Fruit fly (Drosophila melanogaster) whole organism, embryonic: ENCODE measurements around the gene CG15602.

Experiments
- CG1024 ChIP-seq: fragments of 200-800 bp; sonication (Bioruptor generic); IDR thresholded peaks from 2 replicates; pipeline ENCODE4 v1.3.6; 2022; ENCODE audit warnings: missing biosample characterization, missing genetic modification characterization
- CG13287 ChIP-seq: fragments of 200-800 bp; sonication (Bioruptor generic); IDR thresholded peaks from 2 replicates; pipeline ENCODE4 v1.3.6; 2022; ENCODE audit warnings: missing biosample characterization, missing genetic modification characterization; ENCODE audit not compliant: partially characterized antibody
- CG14710 ChIP-seq: fragments of 200-800 bp; sonication (Bioruptor generic); optimal IDR thresholded peaks from 3 replicates; lab custom pipeline; 2019; ENCODE audit warnings: missing biosample characterization, mild to moderate bottlenecking, missing genetic modification characterization, moderate library complexity
- CG14860 ChIP-seq: fragments of 200-800 bp; sonication (Bioruptor generic); IDR thresholded peaks from 3 replicates; pipeline ENCODE4 v1.3.6; 2022; ENCODE audit warnings: missing biosample characterization, missing genetic modification characterization; ENCODE audit not compliant: partially characterized antibody
- CG16813 ChIP-seq: fragments of 200-800 bp; sonication (Bioruptor generic); IDR thresholded peaks from 3 replicates; pipeline ENCODE4 v1.3.6; 2022; ENCODE audit warnings: missing biosample characterization, missing genetic modification characterization; ENCODE audit not compliant: partially characterized antibody
- CG2116 ChIP-seq: fragments of 200-800 bp; sonication (Bioruptor generic); optimal IDR thresholded peaks from 3 replicates; lab custom pipeline; 2018; ENCODE audit warnings: missing biosample characterization, mild to moderate bottlenecking, missing genetic modification characterization
- CG2129 ChIP-seq: fragments of 200-800 bp; sonication (Bioruptor generic); IDR thresholded peaks from 2 replicates; pipeline ENCODE4 v1.3.6; 2022; ENCODE audit warnings: missing biosample characterization, missing genetic modification characterization; ENCODE audit not compliant: partially characterized antibody
- CG3847 ChIP-seq: fragments of 200-800 bp; sonication (Bioruptor generic); IDR thresholded peaks from 2 replicates; pipeline ENCODE4 v1.3.6; 2022; ENCODE audit warnings: missing biosample characterization, missing genetic modification characterization
- CG42726 ChIP-seq: fragments of 200-800 bp; sonication (Bioruptor generic); IDR thresholded peaks from 2 replicates; pipeline ENCODE4 v1.3.6; 2022; ENCODE audit warnings: missing biosample characterization, missing genetic modification characterization; ENCODE audit not compliant: partially characterized antibody
- CG6791 ChIP-seq: fragments of 200-800 bp; sonication (Bioruptor generic); IDR thresholded peaks from 3 replicates; pipeline ENCODE4 v1.3.6; 2022; ENCODE audit warnings: missing biosample characterization, missing genetic modification characterization; ENCODE audit not compliant: partially characterized antibody
- CG7357 ChIP-seq: fragments of 200-800 bp; sonication (Bioruptor generic); IDR thresholded peaks from 3 replicates; pipeline ENCODE4 v1.3.6; 2022; ENCODE audit warnings: missing biosample characterization, missing genetic modification characterization
- CG7963 ChIP-seq: fragments of 200-800 bp; sonication (Bioruptor generic); IDR thresholded peaks from 3 replicates; pipeline ENCODE4 v1.3.6; 2022; ENCODE audit warnings: missing biosample characterization, missing genetic modification characterization; ENCODE audit not compliant: partially characterized antibody
- CG9932 ChIP-seq: fragments of 200-800 bp; sonication (Bioruptor generic); IDR thresholded peaks from 2 replicates; pipeline ENCODE4 v1.3.6; 2022; ENCODE audit warnings: missing biosample characterization, missing genetic modification characterization
- Dll ChIP-seq: fragments of 200-800 bp; sonication (Bioruptor generic); IDR thresholded peaks from 4 replicates; pipeline ENCODE4 v1.3.6; 2022; ENCODE audit warnings: missing biosample characterization, missing genetic modification characterization; ENCODE audit not compliant: partially characterized antibody
- Doc3 ChIP-seq: fragments of 200-800 bp; sonication (Bioruptor generic); IDR thresholded peaks from 3 replicates; pipeline ENCODE4 v1.3.6; 2022; ENCODE audit warnings: missing biosample characterization, missing genetic modification characterization; ENCODE audit not compliant: partially characterized antibody
- Dref ChIP-seq: fragments of 200-800 bp; sonication (Bioruptor generic); IDR thresholded peaks from 2 replicates; pipeline ENCODE4 v1.3.6; 2022; ENCODE audit warnings: missing biosample characterization, missing genetic modification characterization
- HLH4C ChIP-seq: fragments of 200-800 bp; sonication (Bioruptor generic); IDR thresholded peaks from 3 replicates; pipeline ENCODE4 v1.3.6; 2022; ENCODE audit warnings: missing biosample characterization, missing genetic modification characterization; ENCODE audit not compliant: partially characterized antibody
- Hr78 ChIP-seq, 2 experiments: fragments of 200-800 bp in 1 of 2; fragments of >200 bp in 1 of 2; sonication (Bioruptor generic) in 1 of 2; optimal IDR thresholded peaks; 2 replicates each; lab custom pipeline; 2017 to 2019; ENCODE audit warnings: missing biosample characterization in 2 of 2, missing genetic modification characterization in 2 of 2, mild to moderate bottlenecking in 1 of 2, moderate library complexity in 1 of 2
- MBD-R2 ChIP-seq: fragments of 200-800 bp; sonication (Bioruptor generic); IDR thresholded peaks from 2 replicates; pipeline ENCODE4 v1.3.6; 2022; ENCODE audit warnings: missing biosample characterization, missing genetic modification characterization
- MESR4 ChIP-seq: fragments of 200-800 bp; sonication (Bioruptor generic); optimal IDR thresholded peaks from 2 replicates; lab custom pipeline; 2018; ENCODE audit warnings: missing biosample characterization, mild to moderate bottlenecking, missing genetic modification characterization, moderate library complexity
- Med ChIP-seq: fragments of 200-800 bp; sonication (Bioruptor generic); peaks from one replicate; lab custom pipeline; 2016; ENCODE audit warnings: missing biosample characterization, missing genetic modification characterization, mild to moderate bottlenecking, inconsistent platforms, moderate library complexity
- Neu2 ChIP-seq: fragments of 200-800 bp; sonication (Bioruptor generic); optimal IDR thresholded peaks from 3 replicates; lab custom pipeline; 2016; ENCODE audit warnings: missing biosample characterization, missing genetic modification characterization, borderline replicate concordance
- Opbp ChIP-seq: fragments of 200-800 bp; sonication (Bioruptor generic); IDR thresholded peaks from 3 replicates; pipeline ENCODE4 v1.3.6; 2022; ENCODE audit warnings: missing biosample characterization, missing genetic modification characterization; ENCODE audit not compliant: partially characterized antibody
- Ptx1 ChIP-seq: fragments of 200-800 bp; sonication (Bioruptor generic); IDR thresholded peaks from 2 replicates; pipeline ENCODE4 v1.3.6; 2022; ENCODE audit warnings: missing biosample characterization, missing genetic modification characterization
- Rfx ChIP-seq: fragments of 200-800 bp; sonication (Bioruptor generic); IDR thresholded peaks from 2 replicates; pipeline ENCODE4 v1.3.6; 2022; ENCODE audit warnings: missing biosample characterization, missing genetic modification characterization
- Scr ChIP-seq: fragments of 200-800 bp; sonication (Bioruptor generic); IDR thresholded peaks from 2 replicates; pipeline ENCODE4 v1.3.6; 2022; ENCODE audit warnings: missing biosample characterization, missing genetic modification characterization; ENCODE audit not compliant: partially characterized antibody
- Sin3A ChIP-seq: fragments of >200 bp; optimal IDR thresholded peaks from 2 replicates; lab custom pipeline; 2018
- Sry-δ ChIP-seq: fragments of 200-800 bp; sonication (Bioruptor generic); optimal IDR thresholded peaks from 2 replicates; lab custom pipeline; 2016; ENCODE audit warnings: missing biosample characterization, missing genetic modification characterization
- amos ChIP-seq: fragments of 200-800 bp; sonication (Bioruptor generic); IDR thresholded peaks from 2 replicates; pipeline ENCODE4 v1.3.6; 2022; ENCODE audit warnings: missing biosample characterization, missing genetic modification characterization; ENCODE audit not compliant: partially characterized antibody
- ato ChIP-seq: fragments of 200-800 bp; sonication (Bioruptor generic); IDR thresholded peaks from 2 replicates; pipeline ENCODE4 v1.3.6; 2022; ENCODE audit warnings: missing biosample characterization, missing genetic modification characterization; ENCODE audit not compliant: partially characterized antibody
- bbx ChIP-seq: fragments of 200-800 bp; sonication (Bioruptor generic); IDR thresholded peaks from 2 replicates; pipeline ENCODE4 v1.3.6; 2022; ENCODE audit warnings: missing biosample characterization, missing genetic modification characterization; ENCODE audit not compliant: partially characterized antibody
- gfzf ChIP-seq: fragments of 200-800 bp; sonication (Bioruptor generic); optimal IDR thresholded peaks from 2 replicates; lab custom pipeline; 2016; ENCODE audit warnings: missing biosample characterization, mild to moderate bottlenecking, missing genetic modification characterization, moderate library complexity
- hb ChIP-seq: fragments of 200-800 bp; sonication (Bioruptor generic); IDR thresholded peaks from 3 replicates; pipeline ENCODE4 v1.3.6; 2022; ENCODE audit warnings: missing biosample characterization, missing genetic modification characterization; ENCODE audit not compliant: partially characterized antibody
- knrl ChIP-seq: fragments of 200-800 bp; sonication (Bioruptor generic); IDR thresholded peaks from 3 replicates; pipeline ENCODE4 v1.3.6; 2022; ENCODE audit warnings: missing biosample characterization, missing genetic modification characterization; ENCODE audit not compliant: partially characterized antibody
- lola ChIP-seq, 3 experiments: fragments of >200 bp in 2 of 3; fragments of 200-800 bp in 1 of 3; sonication (Bioruptor generic) in 1 of 3; optimal IDR thresholded peaks; 2 replicates each; lab custom pipeline; 2017 to 2019; ENCODE audit warnings: missing biosample characterization in 3 of 3, missing genetic modification characterization in 3 of 3, mild to moderate bottlenecking in 1 of 3, moderate library complexity in 1 of 3
- mld ChIP-seq: fragments of 200-800 bp; sonication (Bioruptor generic); IDR thresholded peaks from 3 replicates; pipeline ENCODE4 v1.3.6; 2022; ENCODE audit warnings: missing biosample characterization, missing genetic modification characterization; ENCODE audit not compliant: partially characterized antibody
- nerfin-2 ChIP-seq: fragments of 200-800 bp; sonication (Bioruptor generic); IDR thresholded peaks from 2 replicates; pipeline ENCODE4 v1.3.6; 2022; ENCODE audit warnings: missing biosample characterization, missing genetic modification characterization; ENCODE audit not compliant: partially characterized antibody
- pzg ChIP-seq: fragments of 200-800 bp; sonication (Bioruptor generic); optimal IDR thresholded peaks from 3 replicates; lab custom pipeline; 2018; ENCODE audit warnings: missing biosample characterization, mild to moderate bottlenecking, missing genetic modification characterization, moderate library complexity
- row ChIP-seq: fragments of 200-800 bp; sonication (Bioruptor generic); IDR thresholded peaks from 3 replicates; pipeline ENCODE4 v1.3.6; 2022; ENCODE audit warnings: missing biosample characterization, missing genetic modification characterization
- sens ChIP-seq: fragments of 200-800 bp; sonication (Bioruptor generic); peaks from one replicate; lab custom pipeline; 2016; ENCODE audit warnings: missing biosample characterization, missing genetic modification characterization
- slbo ChIP-seq: fragments of 200-800 bp; sonication (Bioruptor generic); IDR thresholded peaks from 2 replicates; pipeline ENCODE4 v1.3.6; 2022; ENCODE audit warnings: missing biosample characterization, missing genetic modification characterization
- ssp ChIP-seq: fragments of 200-800 bp; sonication (Bioruptor generic); IDR thresholded peaks from 2 replicates; pipeline ENCODE4 v1.3.6; 2022; ENCODE audit warnings: missing biosample characterization, missing genetic modification characterization
- tna ChIP-seq: fragments of 200-800 bp; sonication (Bioruptor generic); IDR thresholded peaks from 2 replicates; pipeline ENCODE4 v1.3.6; 2022; ENCODE audit warnings: missing biosample characterization, missing genetic modification characterization; ENCODE audit not compliant: partially characterized antibody
- unc-4 ChIP-seq: fragments of 200-800 bp; sonication (Bioruptor generic); IDR thresholded peaks from 2 replicates; pipeline ENCODE4 v1.3.6; 2022; ENCODE audit warnings: missing biosample characterization, missing genetic modification characterization; ENCODE audit not compliant: partially characterized antibody
- vnd ChIP-seq: fragments of 200-800 bp; sonication (Bioruptor generic); IDR thresholded peaks from 3 replicates; pipeline ENCODE4 v1.3.6; 2022; ENCODE audit warnings: missing biosample characterization, missing genetic modification characterization; ENCODE audit not compliant: partially characterized antibody
- zen2 ChIP-seq: fragments of 200-800 bp; sonication (Bioruptor generic); IDR thresholded peaks from 3 replicates; pipeline ENCODE4 v1.3.6; 2022; ENCODE audit warnings: missing biosample characterization, missing genetic modification characterization; ENCODE audit not compliant: partially characterized antibody

Gene CG15602

dm6 chrX:15795951-15796443 lies 3.2 kb upstream of the CG15602 start, which contains the start of gene sordd1:
sordd1 (minus strand) TSS chrX:15796028.
- TF ChIP-seq Ptx1 (GFP tag; lab: Robert Waterston, UW) (0 out of 2 replicates have a peak, but pooled peaks have one; percentile 23), CG9932 (GFP tag; lab: Robert Waterston, UW) (peak; percentile 35; the same call in 1 of the 2 replicates), CG16813 (GFP tag; lab: Robert Waterston, UW) (peak; percentile 97), zen2 (peak; percentile 75; the same call in 2 of the 3 replicates), amos (peak; percentile 93), tna (GFP tag; lab: Robert Waterston, UW) (peak; percentile 86), gfzf (GFP tag; lab: Kevin White, UChicago) (peak; percentile 2), Doc3 (GFP tag; lab: Robert Waterston, UW) (peak; percentile 82), CG2116 (peak; percentile 63), knrl (peak; percentile 93), unc-4 (GFP tag; lab: Robert Waterston, UW) (peak; percentile 85), CG3847 (GFP tag; lab: Robert Waterston, UW) (peak; percentile 35; the same call in 1 of the 2 replicates), bbx (GFP tag; lab: Robert Waterston, UW) (peak; percentile 85), mld (GFP tag; lab: Robert Waterston, UW) (peak; percentile 82), Rfx (GFP tag; lab: Robert Waterston, UW) (0 out of 2 replicates have a peak, but pooled peaks have one; percentile 27), Opbp (GFP tag; lab: Robert Waterston, UW) (peak; percentile 88), CG7963 (GFP tag; lab: Robert Waterston, UW) (peak; percentile 85), Sry-δ (GFP tag; lab: Kevin White, UChicago) (peak; percentile 76), lola (GFP tag; optimal IDR thresholded peaks at IDR 0.05; lab: Kevin White, UChicago) (peak in 1 of 3 experiments; percentile 77), vnd (GFP tag; lab: Robert Waterston, UW) (peak; percentile 90), CG14710 (peak; percentile 4), nerfin-2 (GFP tag; lab: Robert Waterston, UW) (peak; percentile 88), Med (GFP tag; lab: Kevin White, UChicago) (peak; percentile 3), CG2129 (GFP tag; lab: Robert Waterston, UW) (peak; percentile 81), slbo (GFP tag; lab: Robert Waterston, UW) (peak; percentile 39; the same call in 1 of the 2 replicates), CG7357 (GFP tag; lab: Robert Waterston, UW) (peak; percentile 96), HLH4C (GFP tag; lab: Robert Waterston, UW) (peak; percentile 92), Dref (peak; percentile 79), CG1024 (GFP tag; lab: Robert Waterston, UW) (peak; percentile 78), ato (peak; percentile 81), hb (peak; percentile 82), Neu2 (GFP tag; lab: Kevin White, UChicago) (peak; percentile 53), MESR4 (GFP tag; lab: Kevin White, UChicago) (peak; percentile 8), CG14860 (peak; percentile 89), CG13287 (GFP tag; lab: Robert Waterston, UW) (peak; percentile 89), pzg (GFP tag; lab: Kevin White, UChicago) (peak; percentile 31), Hr78 (GFP tag; optimal IDR thresholded peaks at IDR 0.05; lab: Kevin White, UChicago) (peak in 1 of 2 experiments; percentile 58), MBD-R2 (peak; percentile 31; the same call in 1 of the 2 replicates), ssp (peak; percentile 98), Sin3A (lab: Kevin White, UChicago) (peak; percentile 15), Dll (peak; percentile 87), row (GFP tag; lab: Robert Waterston, UW) (peak; percentile 77), Scr (GFP tag; lab: Robert Waterston, UW) (peak; percentile 92), CG6791 (GFP tag; lab: Robert Waterston, UW) (peak; percentile 97), sens (GFP tag; lab: Kevin White, UChicago) (peak; percentile 31), CG42726 (GFP tag; lab: Robert Waterston, UW) (peak; percentile 87)
